Worm (Caenorhabditis elegans) whole organism, mixed stage, embryonic: ENCODE measurements around the gene lrr-1.

ENCODE experiments used
- M03D4.4 ChIP-seq: sonication (generic microtip); optimal IDR thresholded peaks from 2 replicates; lab custom pipeline; 2017; ENCODE audit warnings: mild to moderate bottlenecking, missing genetic modification characterization, missing compliant biosample characterization
- bed-3 ChIP-seq: fragments of 200-800 bp; sonication (Bioruptor generic); optimal IDR thresholded peaks from 3 replicates; lab custom pipeline; 2018; ENCODE audit warnings: mild to moderate bottlenecking, missing genetic modification characterization, moderate library complexity, missing compliant biosample characterization
- blmp-1 ChIP-seq: fragments of 150-350 bp; optimal IDR thresholded peaks from 2 replicates; lab custom pipeline; 2014; ENCODE audit warnings: missing biosample characterization, missing genetic modification characterization
- ceh-39 ChIP-seq: fragments of 150-350 bp; optimal IDR thresholded peaks from 2 replicates; lab custom pipeline; 2014; ENCODE audit warnings: missing biosample characterization, missing genetic modification characterization
- ceh-43 ChIP-seq: fragments of 200-800 bp; sonication (Bioruptor generic); optimal IDR thresholded peaks from 2 replicates; lab custom pipeline; 2018; ENCODE audit warnings: mild to moderate bottlenecking, missing genetic modification characterization, moderate library complexity, missing compliant biosample characterization
- ceh-83 ChIP-seq: fragments of 200-800 bp; sonication (Bioruptor generic); optimal IDR thresholded peaks from 2 replicates; lab custom pipeline; 2018; ENCODE audit warnings: mild to moderate bottlenecking, missing genetic modification characterization, missing compliant biosample characterization
- ces-1 ChIP-seq: fragments of 150-350 bp; optimal IDR thresholded peaks from 2 replicates; lab custom pipeline; 2014; ENCODE audit warnings: missing biosample characterization, missing genetic modification reagents, missing genetic modification characterization
- cnd-1 ChIP-seq: fragments of 200-800 bp; sonication (Bioruptor generic); optimal IDR thresholded peaks from 2 replicates; lab custom pipeline; 2018; ENCODE audit warnings: mild to moderate bottlenecking, missing genetic modification characterization, missing compliant biosample characterization
- drap-1 ChIP-seq: fragments of 200-800 bp; sonication (Bioruptor generic); optimal IDR thresholded peaks from 3 replicates; lab custom pipeline; 2018; ENCODE audit warnings: mild to moderate bottlenecking, missing genetic modification characterization, missing compliant biosample characterization
- elt-3 ChIP-seq: fragments of 150-350 bp; optimal IDR thresholded peaks from 2 replicates; lab custom pipeline; 2014; ENCODE audit warnings: missing biosample characterization, missing genetic modification characterization
- ham-2 ChIP-seq: fragments of 200-800 bp; sonication (Bioruptor generic); optimal IDR thresholded peaks from 2 replicates; lab custom pipeline; 2018; ENCODE audit warnings: mild to moderate bottlenecking, missing genetic modification characterization, missing compliant biosample characterization
- hlh-1 ChIP-seq: fragments of 150-350 bp; optimal IDR thresholded peaks from 2 replicates; lab custom pipeline; 2014; ENCODE audit warnings: missing biosample characterization, missing genetic modification reagents, missing genetic modification characterization
- lin-13 ChIP-seq: fragments of 150-350 bp; optimal IDR thresholded peaks from 2 replicates; lab custom pipeline; 2014; ENCODE audit warnings: missing biosample characterization, missing genetic modification characterization
- lin-32 ChIP-seq: fragments of 200-800 bp; sonication (Bioruptor generic); optimal IDR thresholded peaks from 2 replicates; lab custom pipeline; 2018; ENCODE audit warnings: mild to moderate bottlenecking, missing genetic modification characterization, missing compliant biosample characterization
- lsy-2 ChIP-seq: fragments of 150-350 bp; optimal IDR thresholded peaks from 2 replicates; lab custom pipeline; 2014; ENCODE audit warnings: missing biosample characterization, missing genetic modification characterization
- mep-1 ChIP-seq: fragments of 150-350 bp; optimal IDR thresholded peaks from 2 replicates; lab custom pipeline; 2017; ENCODE audit warnings: missing biosample characterization, missing genetic modification reagents, missing genetic modification characterization, inconsistent platforms
- mls-2 ChIP-seq: sonication (generic microtip); optimal IDR thresholded peaks from 2 replicates; lab custom pipeline; 2016; ENCODE audit warnings: mild to moderate bottlenecking, missing genetic modification characterization, moderate library complexity, missing compliant biosample characterization
- nhr-12 ChIP-seq: fragments of 150-350 bp; optimal IDR thresholded peaks from 2 replicates; lab custom pipeline; 2014; ENCODE audit warnings: missing biosample characterization, missing genetic modification characterization
- nhr-2 ChIP-seq: fragments of 150-350 bp; optimal IDR thresholded peaks from 2 replicates; lab custom pipeline; 2014; ENCODE audit warnings: missing biosample characterization, missing genetic modification characterization
- nhr-237 ChIP-seq: fragments of 150-350 bp; optimal IDR thresholded peaks from 2 replicates; lab custom pipeline; 2014; ENCODE audit warnings: missing biosample characterization, missing genetic modification characterization
- nhr-28 ChIP-seq: fragments of 150-350 bp; optimal IDR thresholded peaks from 2 replicates; lab custom pipeline; 2014; ENCODE audit warnings: missing biosample characterization, missing genetic modification characterization
- pha-4 ChIP-seq: fragments of 150-350 bp; optimal IDR thresholded peaks from 2 replicates; lab custom pipeline; 2018; ENCODE audit warnings: missing biosample characterization, missing genetic modification reagents, missing genetic modification characterization
- sem-2 ChIP-seq: fragments of 200-800 bp; sonication (Bioruptor generic); optimal IDR thresholded peaks from 2 replicates; lab custom pipeline; 2018; ENCODE audit warnings: mild to moderate bottlenecking, missing genetic modification characterization, missing compliant biosample characterization
- snpc-4 ChIP-seq: fragments of 150-350 bp; optimal IDR thresholded peaks from 2 replicates; lab custom pipeline; 2014; ENCODE audit warnings: missing biosample characterization, missing genetic modification characterization
- sptf-1 ChIP-seq: sonication (generic microtip); optimal IDR thresholded peaks from 2 replicates; lab custom pipeline; 2017; ENCODE audit warnings: mild to moderate bottlenecking, missing genetic modification characterization, moderate library complexity, missing compliant biosample characterization
- tbx-8 ChIP-seq: fragments of 200-800 bp; sonication (Bioruptor generic); optimal IDR thresholded peaks from 2 replicates; lab custom pipeline; 2018; ENCODE audit warnings: mild to moderate bottlenecking, missing genetic modification characterization, moderate library complexity, missing compliant biosample characterization
- unc-120 ChIP-seq: sonication (generic microtip); optimal IDR thresholded peaks from 2 replicates; lab custom pipeline; 2017; ENCODE audit warnings: missing genetic modification characterization, missing compliant biosample characterization; ENCODE audit not compliant: poor library complexity, severe bottlenecking
- unc-39 ChIP-seq: fragments of 150-350 bp; optimal IDR thresholded peaks from 2 replicates; lab custom pipeline; 2014; ENCODE audit warnings: missing biosample characterization, missing genetic modification characterization
- unc-62 ChIP-seq: fragments of 150-350 bp; optimal IDR thresholded peaks from 2 replicates; lab custom pipeline; 2014; ENCODE audit warnings: missing biosample characterization, missing genetic modification reagents, missing genetic modification characterization
- zip-8 ChIP-seq: fragments of 150-350 bp; optimal IDR thresholded peaks from 2 replicates; lab custom pipeline; 2014; ENCODE audit warnings: missing biosample characterization, missing genetic modification characterization
- ztf-11 ChIP-seq: fragments of 150-350 bp; optimal IDR thresholded peaks from 2 replicates; lab custom pipeline; 2014; ENCODE audit warnings: missing biosample characterization, missing genetic modification characterization

The lrr-1 gene

DNA sequence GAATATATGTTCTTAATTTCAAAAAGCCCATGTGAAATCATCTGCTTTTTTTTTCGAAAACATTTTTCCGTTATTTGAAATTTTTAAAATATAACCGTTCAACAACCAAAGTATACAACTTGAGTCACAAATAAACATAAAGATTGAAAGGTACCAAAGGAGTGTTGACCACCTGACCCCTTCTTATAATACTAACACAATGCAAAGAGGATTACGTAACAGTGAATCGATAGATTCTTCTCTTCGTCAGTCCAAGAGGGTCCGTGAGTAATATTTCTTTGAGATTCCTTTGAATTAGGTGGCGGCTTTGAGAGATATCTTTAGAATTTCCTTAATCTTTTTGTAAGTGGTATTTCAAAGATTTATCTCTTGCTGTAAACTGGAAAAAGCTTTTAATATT lies 20.1 kb downstream of the lrr-1 start:
- no peak for TF ChIP-seq tbx-8
- peak; percentile 70 for TF ChIP-seq ceh-39 (tag; lab: Kevin White, UChicago)
- TF ChIP-seq unc-120 (tag; lab: Kevin White, UChicago), result no peak
- no peak for TF ChIP-seq sptf-1 (tag; lab: Kevin White, UChicago)
- no peak for TF ChIP-seq pha-4
- no peak for TF ChIP-seq lin-13 (tag; lab: Kevin White, UChicago)
- no peak for TF ChIP-seq hlh-1 (tag; lab: Kevin White, UChicago)
- TF ChIP-seq ham-2 (GFP tag; lab: Kevin White, UChicago), result no peak
- TF ChIP-seq unc-39, result no peak
- peak; percentile 78 for TF ChIP-seq zip-8 (tag; lab: Kevin White, UChicago)
- no peak for TF ChIP-seq ztf-11 (tag; lab: Kevin White, UChicago)
- no peak for TF ChIP-seq blmp-1 (tag; lab: Kevin White, UChicago)
- TF ChIP-seq nhr-2, result peak; percentile 89
- no peak for TF ChIP-seq ceh-43 (GFP tag; lab: Kevin White, UChicago)
- TF ChIP-seq unc-62, result no peak
- TF ChIP-seq snpc-4 (tag; lab: Kevin White, UChicago), result no peak
- TF ChIP-seq drap-1 (GFP tag; lab: Kevin White, UChicago), result no peak

DNA sequence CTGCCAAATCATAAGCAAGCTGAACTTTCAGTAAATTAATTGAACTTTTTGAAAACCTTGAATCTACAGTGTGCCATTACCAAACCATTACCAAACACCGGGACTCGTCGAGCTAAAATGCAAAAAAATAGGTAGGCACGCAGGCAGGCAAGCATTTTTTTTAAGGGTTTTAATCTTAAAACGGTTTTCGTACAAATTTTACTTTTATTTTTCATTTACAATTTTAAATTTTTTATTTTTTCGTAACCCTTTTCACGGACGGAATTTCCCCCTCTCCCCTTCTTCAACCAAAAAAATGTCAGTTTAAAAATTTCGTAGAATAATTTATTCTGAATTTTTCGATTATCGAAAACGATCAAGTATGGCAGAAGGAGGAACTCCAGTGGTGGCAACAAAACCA lies 21.8 kb downstream of the lrr-1 start, which contains the start of gene F59A6.2:
Gene F59A6.2 (plus strand): TSS at position 301 of the 400 bp plus-strand sequence.
- TF ChIP-seq tbx-8, result no peak
- no peak for TF ChIP-seq unc-62
- TF ChIP-seq nhr-28 (tag; lab: Kevin White, UChicago), result no peak
- TF ChIP-seq nhr-12, result no peak
- TF ChIP-seq mep-1 (tag; lab: Kevin White, UChicago), result no peak
- no peak for TF ChIP-seq ceh-39 (tag; lab: Kevin White, UChicago)
- TF ChIP-seq unc-39, result no peak
- TF ChIP-seq cnd-1 (tag; lab: Kevin White, UChicago), result no peak
- TF ChIP-seq zip-8 (tag; lab: Kevin White, UChicago), result no peak
- no peak for TF ChIP-seq lsy-2 (tag; lab: Kevin White, UChicago)
- no peak for TF ChIP-seq sptf-1 (tag; lab: Kevin White, UChicago)
- no peak for TF ChIP-seq mls-2

DNA sequence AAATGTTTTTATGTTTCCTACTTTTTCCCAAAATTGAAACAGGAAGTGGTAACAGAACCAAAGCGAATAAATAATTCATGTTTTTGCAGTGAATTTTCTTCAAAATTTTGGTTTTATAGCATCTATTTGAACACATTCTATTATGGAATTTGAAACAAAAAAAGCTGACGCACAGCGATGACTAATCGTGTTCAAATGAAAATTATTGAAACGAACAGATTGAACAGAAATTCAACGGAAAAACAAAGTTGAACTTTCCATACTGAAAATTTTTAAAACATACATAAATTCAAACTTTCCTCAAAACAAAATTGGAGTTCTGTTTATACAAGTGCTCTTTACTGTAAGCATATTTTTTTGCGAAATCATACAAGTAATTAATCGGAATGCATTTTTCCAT lies 24.3 kb downstream of the lrr-1 start, which contains the start of gene F59A6.12:
Gene F59A6.12 (minus strand): TSS at position 101 of the 400 bp plus-strand sequence.
- TF ChIP-seq bed-3 (GFP tag; lab: Kevin White, UChicago) (no peak), sptf-1 (tag; lab: Kevin White, UChicago) (no peak), unc-120 (tag; lab: Kevin White, UChicago) (no peak), ceh-83 (GFP tag; lab: Kevin White, UChicago) (no peak), mep-1 (tag; lab: Kevin White, UChicago) (no peak), ceh-39 (tag; lab: Kevin White, UChicago) (no peak), hlh-1 (tag; lab: Kevin White, UChicago) (no peak)
- TF ChIP-seq, all 35 proteins: peak for 0

DNA sequence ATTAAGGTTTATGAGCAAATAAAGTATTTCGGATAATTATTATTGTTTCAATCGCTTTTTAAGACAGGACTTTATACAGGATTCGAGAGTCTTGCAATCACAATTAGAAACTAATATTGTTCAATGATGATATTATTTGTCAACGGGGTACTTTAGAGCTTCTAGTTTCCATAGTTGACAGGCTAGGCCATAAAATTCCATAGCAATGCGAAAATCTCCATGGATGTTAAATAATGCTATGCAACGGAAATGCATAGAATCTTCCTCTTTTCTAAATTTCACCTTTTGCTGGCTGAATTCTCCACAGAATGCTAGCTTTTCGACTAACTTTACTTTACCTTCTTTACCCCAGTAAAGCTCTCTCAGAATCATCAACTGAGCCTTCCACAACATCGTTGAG lies 28.2 kb downstream of the lrr-1 start, which contains the start of gene F59A6.3:
Gene F59A6.3 (plus strand): TSS at position 301 of the 400 bp plus-strand sequence.
- TF ChIP-seq M03D4.4 (tag; lab: Kevin White, UChicago) (no peak), nhr-237 (tag; lab: Kevin White, UChicago) (no peak), elt-3 (no peak), sem-2 (GFP tag; lab: Kevin White, UChicago) (no peak), blmp-1 (tag; lab: Kevin White, UChicago) (no peak), lin-32 (no peak), pha-4 (no peak), lin-13 (tag; lab: Kevin White, UChicago) (no peak), ces-1 (GFP tag; lab: Kevin White, UChicago) (no peak), snpc-4 (tag; lab: Kevin White, UChicago) (no peak), bed-3 (GFP tag; lab: Kevin White, UChicago) (no peak)

DNA sequence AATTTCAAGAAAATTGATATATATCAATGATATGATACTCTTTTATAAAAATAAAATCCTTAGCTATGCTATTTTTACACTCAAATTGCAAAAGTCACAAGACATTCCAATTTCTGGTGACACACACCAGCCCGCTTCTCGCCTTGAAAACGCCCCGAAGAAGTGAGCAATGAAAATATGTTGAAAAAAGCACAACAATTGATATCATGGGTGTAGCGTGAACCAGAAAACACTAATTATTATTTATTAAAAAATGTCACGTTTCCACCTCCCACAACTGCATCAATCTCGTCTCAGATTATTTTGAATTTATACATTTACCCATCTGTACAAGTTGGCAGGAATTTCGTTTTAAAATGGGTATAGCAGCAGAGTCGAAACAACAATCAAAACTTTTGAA lies 31.5 kb downstream of the lrr-1 start, which contains the start of gene F59A6.4:
Gene F59A6.4 (plus strand): TSS at position 301 of the 400 bp plus-strand sequence.
- TF ChIP-seq pha-4, result no peak
- no peak for TF ChIP-seq sem-2 (GFP tag; lab: Kevin White, UChicago)
